Worm (Caenorhabditis elegans): ENCODE measurements around the gene Y45F3A.4.

The Y45F3A.4 gene

ce11 chrIII:10534191-10534590 is 41.0 kb downstream of the Y45F3A.4 start (continued):
- TF ChIP-seq hrde-1 (tag; optimal IDR thresholded peaks at IDR 0.05; ENCODE audit: borderline replicate concordance): no peak
- TF ChIP-seq madf-8 (GFP tag; conservative IDR thresholded peaks at IDR 0.05): no peak
- TF ChIP-seq aptf-3 (GFP tag; IDR thresholded peaks at IDR 0.05): no peak
- no peak for TF ChIP-seq mes-4 (tag; optimal IDR thresholded peaks at IDR 0.05)
- TF ChIP-seq cebp-1 (GFP tag; IDR thresholded peaks at IDR 0.05): peak; percentile 33; the same call in 1 of the 2 replicates
- TF ChIP-seq cebp-1 (tag; optimal IDR thresholded peaks at IDR 0.05): peak; percentile 74
- TF ChIP-seq ets-4 (GFP tag; optimal IDR thresholded peaks at IDR 0.05): peak; percentile 50
- TF ChIP-seq hmg-20 (GFP tag; IDR thresholded peaks at IDR 0.05): no peak
- TF ChIP-seq gei-17 (GFP tag; optimal IDR thresholded peaks at IDR 0.05): no peak
- TF ChIP-seq repo-1 (tag; optimal IDR thresholded peaks at IDR 0.05): peak; percentile 73
- no peak for TF ChIP-seq ceh-40 (GFP tag; IDR thresholded peaks at IDR 0.05)
- TF ChIP-seq F10E7.11 (tag; optimal IDR thresholded peaks at IDR 0.05): no peak
- TF ChIP-seq rcor-1 (GFP tag; IDR thresholded peaks at IDR 0.05): no peak
- TF ChIP-seq lin-40 (tag; optimal IDR thresholded peaks at IDR 0.05): peak; percentile 7
- no peak for TF ChIP-seq unc-130 (GFP tag; optimal IDR thresholded peaks at IDR 0.05)
- TF ChIP-seq efl-1 (GFP tag; optimal IDR thresholded peaks at IDR 0.05): no peak
- TF ChIP-seq sptf-2 (GFP tag; optimal IDR thresholded peaks at IDR 0.05): no peak
- no peak for TF ChIP-seq ztf-25 (GFP tag; IDR thresholded peaks at IDR 0.05)
- no peak for TF ChIP-seq nfya-1 (tag; optimal IDR thresholded peaks at IDR 0.05; ENCODE audit: borderline replicate concordance, insufficient read depth)
- no peak for TF ChIP-seq ceh-100 (GFP tag; IDR thresholded peaks at IDR 0.05)
- TF ChIP-seq pha-4 (tag; optimal IDR thresholded peaks at IDR 0.05): no peak
- TF ChIP-seq attf-6 (GFP tag; IDR thresholded peaks at IDR 0.05): no peak
- TF ChIP-seq nhr-179 (tag; optimal IDR thresholded peaks at IDR 0.05): no peak
- TF ChIP-seq lin-26 (GFP tag; IDR thresholded peaks at IDR 0.05): peak; percentile 79
- peak; percentile 38; the same call in 1 of the 2 replicates for TF ChIP-seq zfh-2 (GFP tag; conservative IDR thresholded peaks at IDR 0.05)
- no peak for TF ChIP-seq sdz-38 (tag; optimal IDR thresholded peaks at IDR 0.05)
- TF ChIP-seq T07F8.4 (tag; optimal IDR thresholded peaks at IDR 0.05): no peak
- no peak for TF ChIP-seq bed-1 (GFP tag; IDR thresholded peaks at IDR 0.05)
- no peak for TF ChIP-seq T26A5.8 (tag; optimal IDR thresholded peaks at IDR 0.05)
- no peak for TF ChIP-seq fkh-3 (tag; optimal IDR thresholded peaks at IDR 0.05)
- peak; percentile 76 for TF ChIP-seq dox-1 (GFP tag; IDR thresholded peaks at IDR 0.05)
- TF ChIP-seq dpff-1 (tag; optimal IDR thresholded peaks at IDR 0.05): no peak
- TF ChIP-seq madf-10 (tag; optimal IDR thresholded peaks at IDR 0.05): no peak
- peak; percentile 91 for TF ChIP-seq ztf-26 (tag; optimal IDR thresholded peaks at IDR 0.05)
- TF ChIP-seq K12H6.12 (tag; optimal IDR thresholded peaks at IDR 0.05): no peak
- no peak for TF ChIP-seq ceh-79 (tag; optimal IDR thresholded peaks at IDR 0.05)
- no peak for TF ChIP-seq F57A8.1 (GFP tag; optimal IDR thresholded peaks at IDR 0.05)
- no peak for TF ChIP-seq madf-6 (GFP tag; IDR thresholded peaks at IDR 0.05)
- peak; percentile 60 for TF ChIP-seq nhr-80 (tag; optimal IDR thresholded peaks at IDR 0.05)
- TF ChIP-seq hlh-26 (GFP tag; conservative IDR thresholded peaks at IDR 0.05): no peak
- TF ChIP-seq ztf-22 (GFP tag; optimal IDR thresholded peaks at IDR 0.05): peak; percentile 79
- no peak for TF ChIP-seq ztf-28 (GFP tag; IDR thresholded peaks at IDR 0.05)
- no peak for TF ChIP-seq F22D6.2 (tag; optimal IDR thresholded peaks at IDR 0.05)
- no peak for TF ChIP-seq tbx-9 (tag; optimal IDR thresholded peaks at IDR 0.05; ENCODE audit: borderline replicate concordance)
- peak; percentile 8 for TF ChIP-seq ztf-3 (GFP tag; optimal IDR thresholded peaks at IDR 0.05)
- TF ChIP-seq B0019.2 (GFP tag; conservative IDR thresholded peaks at IDR 0.05): no peak
- TF ChIP-seq B0336.3 (GFP tag; IDR thresholded peaks at IDR 0.05): peak; percentile 74
- peak; percentile 77 for TF ChIP-seq chd-7 (tag; optimal IDR thresholded peaks at IDR 0.05)
- TF ChIP-seq B0261.1 (tag; optimal IDR thresholded peaks at IDR 0.05): no peak
- peak; percentile 36; the same call in 1 of the 2 replicates for TF ChIP-seq hmg-1.2 (GFP tag; IDR thresholded peaks at IDR 0.05)

Measured in whole organism, young adult.